Worm (Caenorhabditis elegans): ENCODE measurements around the gene K07D4.2.

DNA sequence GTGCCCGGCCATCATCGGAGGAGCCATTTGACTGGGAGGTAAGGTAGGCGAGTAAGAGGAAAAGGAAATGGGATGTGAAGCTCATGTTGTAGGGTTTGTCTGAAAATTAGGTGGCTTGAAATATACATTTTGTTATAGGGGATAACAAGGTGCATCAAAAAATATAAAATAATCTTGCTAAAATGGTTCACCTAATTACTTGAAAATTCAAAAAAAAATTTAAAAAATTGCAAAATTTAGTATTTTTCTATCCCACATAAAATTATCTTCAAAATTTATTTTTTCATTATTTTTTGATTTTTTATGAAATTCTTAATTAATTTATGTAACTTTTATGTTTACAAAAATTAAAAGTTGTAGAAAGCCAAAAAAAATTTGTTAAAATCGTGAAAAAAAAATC, 26.7 kb downstream of the K07D4.2 start, which contains the start of gene K07D4.6:
- no peak for TF ChIP-seq ceh-36 (tag; optimal IDR thresholded peaks at IDR 0.05)
- TF ChIP-seq hnd-1 (tag; optimal IDR thresholded peaks at IDR 0.05), result no peak
- TF ChIP-seq hmbx-1 (tag; optimal IDR thresholded peaks at IDR 0.05), result no peak
- TF ChIP-seq tbx-37 (GFP tag; conservative IDR thresholded peaks at IDR 0.05), result no peak
- no peak for TF ChIP-seq pes-1 (GFP tag; IDR thresholded peaks at IDR 0.05)
- TF ChIP-seq F13C5.2 (tag; optimal IDR thresholded peaks at IDR 0.05), result no peak
- TF ChIP-seq ama-1 (optimal IDR thresholded peaks at IDR 0.05), result no peak
- no peak for TF ChIP-seq sea-1 (GFP tag; conservative IDR thresholded peaks at IDR 0.05)
- no peak for TF ChIP-seq B0310.2 (tag; optimal IDR thresholded peaks at IDR 0.05)
- no peak for TF ChIP-seq scrt-1 (GFP tag; IDR thresholded peaks at IDR 0.05)
- no peak for TF ChIP-seq ceh-13 (GFP tag; optimal IDR thresholded peaks at IDR 0.05)
- TF ChIP-seq flt-1 (GFP tag; IDR thresholded peaks at IDR 0.05), result no peak
- no peak for TF ChIP-seq ets-7 (tag; optimal IDR thresholded peaks at IDR 0.05)
- TF ChIP-seq aly-1 (tag; optimal IDR thresholded peaks at IDR 0.05), result no peak
